Fruit fly (Drosophila melanogaster): ENCODE data around the gene RpS9.

DNA sequence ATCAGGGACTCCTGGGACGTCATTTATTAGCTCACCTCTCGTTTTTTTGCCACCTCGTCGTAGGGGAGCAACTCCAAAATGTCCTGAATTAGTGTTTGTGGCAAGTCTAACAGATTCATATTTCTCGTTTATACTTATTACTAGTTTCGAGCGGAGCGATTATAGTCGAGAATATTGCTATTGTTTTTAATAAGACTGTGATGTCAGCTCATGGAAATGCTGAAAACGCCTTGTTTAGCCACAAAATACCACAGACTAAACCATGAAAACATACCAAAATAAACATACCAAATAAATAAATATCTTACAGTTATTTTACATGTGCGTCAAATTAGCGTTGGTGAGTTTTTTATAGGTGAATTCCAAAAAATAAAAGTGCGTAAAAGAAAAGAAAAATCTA is 23.7 kb downstream of the RpS9 start, which contains the start of gene pall:
- TF ChIP-seq Sin3A (optimal IDR thresholded peaks at IDR 0.05) = no peak
- TF ChIP-seq ttk (optimal IDR thresholded peaks at IDR 0.05) = no peak
- TF ChIP-seq Myc (optimal IDR thresholded peaks at IDR 0.05) = no peak
- no peak for TF ChIP-seq psq (optimal IDR thresholded peaks at IDR 0.05)
- TF ChIP-seq h (optimal IDR thresholded peaks at IDR 0.05) = no peak
- TF ChIP-seq insv (optimal IDR thresholded peaks at IDR 0.05) = no peak

All from Kc167 (cell line).